Fruit fly (Drosophila melanogaster): ENCODE measurements around the gene CG10126.

- TF ChIP-seq usp (GFP tag; optimal IDR thresholded peaks at IDR 0.05) (no peak), psq (optimal IDR thresholded peaks at IDR 0.05) (no peak), pan (optimal IDR thresholded peaks at IDR 0.05) (no peak), Dll (optimal IDR thresholded peaks at IDR 0.05) (no peak)
Measured at dm6 chr3R:12859146-12859545, at the start of gene CG10126.
